Worm (Caenorhabditis elegans): ENCODE data around the gene T26C5.4.

T26C5.4 gene

DNA sequence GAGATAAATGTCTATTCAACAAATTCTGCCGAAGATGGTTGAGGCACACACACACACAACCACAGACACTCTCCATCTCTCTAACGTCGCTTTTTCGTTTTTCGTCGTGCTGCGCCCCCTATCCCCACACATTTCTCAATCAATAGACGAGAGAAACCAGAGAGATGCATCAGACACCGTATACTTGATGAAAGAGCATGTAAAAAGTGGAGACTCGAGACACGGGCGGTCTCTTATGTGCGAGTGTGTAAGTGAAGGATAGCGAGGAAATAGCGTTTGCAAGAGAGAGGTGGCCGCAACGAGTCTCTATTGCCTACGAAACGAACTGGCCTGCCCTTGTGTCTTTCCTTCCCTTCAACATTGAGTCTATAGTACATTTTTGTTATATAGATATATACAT, 32.5 kb upstream of the T26C5.4 start:
- TF ChIP-seq lin-26 (GFP tag; IDR thresholded peaks at IDR 0.05) (peak; percentile 63), F10E7.11 (tag; optimal IDR thresholded peaks at IDR 0.05) (no peak), mxl-1 (tag; optimal IDR thresholded peaks at IDR 0.05) (no peak), B0261.1 (tag; optimal IDR thresholded peaks at IDR 0.05) (no peak), ccch-3 (GFP tag; optimal IDR thresholded peaks at IDR 0.05) (no peak), hmg-20 (GFP tag; IDR thresholded peaks at IDR 0.05) (no peak), C06A6.2 (GFP tag; conservative IDR thresholded peaks at IDR 0.05) (peak; percentile 66), C17E4.6 (GFP tag; IDR thresholded peaks at IDR 0.05) (no peak), K12H6.12 (tag; optimal IDR thresholded peaks at IDR 0.05) (peak; percentile 89), him-1 (tag; optimal IDR thresholded peaks at IDR 0.05) (no peak), Y56A3A.18 (GFP tag; IDR thresholded peaks at IDR 0.05) (0 out of 2 replicates have a peak, but pooled peaks have one; percentile 31), lir-1 (GFP tag; conservative IDR thresholded peaks at IDR 0.05) (0 out of 2 replicates have a peak, but pooled peaks have one; percentile 6), gei-17 (GFP tag; optimal IDR thresholded peaks at IDR 0.05) (peak; percentile 42), pbrm-1 (GFP tag; IDR thresholded peaks at IDR 0.05) (peak; percentile 70; the same call in 1 of the 2 replicates), ztf-28 (GFP tag; IDR thresholded peaks at IDR 0.05) (no peak), hlh-12 (tag; optimal IDR thresholded peaks at IDR 0.05) (no peak), nfyb-1 (GFP tag; IDR thresholded peaks at IDR 0.05) (peak; percentile 91), tbx-9 (tag; optimal IDR thresholded peaks at IDR 0.05; ENCODE audit: borderline replicate concordance) (no peak), fkh-3 (tag; optimal IDR thresholded peaks at IDR 0.05) (no peak), aptf-3 (GFP tag; IDR thresholded peaks at IDR 0.05) (no peak), unc-130 (GFP tag; optimal IDR thresholded peaks at IDR 0.05) (no peak), ZK185.1 (tag; optimal IDR thresholded peaks at IDR 0.05; ENCODE audit: poor library complexity, severe bottlenecking) (peak; percentile 87), Y95B8A.8 (GFP tag; IDR thresholded peaks at IDR 0.05) (peak; percentile 78; the same call in 1 of the 2 replicates), ceh-79 (tag; optimal IDR thresholded peaks at IDR 0.05) (no peak), efl-1 (GFP tag; optimal IDR thresholded peaks at IDR 0.05) (no peak), pha-4 (tag; optimal IDR thresholded peaks at IDR 0.05) (no peak), athp-1 (tag; optimal IDR thresholded peaks at IDR 0.05) (no peak), Y53G8AR.9 (GFP tag; conservative IDR thresholded peaks at IDR 0.05) (peak; percentile 81), hrde-1 (tag; optimal IDR thresholded peaks at IDR 0.05; ENCODE audit: borderline replicate concordance) (no peak), nhr-179 (tag; optimal IDR thresholded peaks at IDR 0.05) (no peak), lsl-1 (GFP tag; optimal IDR thresholded peaks at IDR 0.05) (no peak), ztf-6 (GFP tag; IDR thresholded peaks at IDR 0.05) (0 out of 2 replicates have a peak, but pooled peaks have one; percentile 39), F55B11.4 (tag; optimal IDR thresholded peaks at IDR 0.05; ENCODE audit: borderline replicate concordance, insufficient read depth) (no peak), lag-1 (GFP tag; IDR thresholded peaks at IDR 0.05) (no peak), Y79H2A.3 (GFP tag; conservative IDR thresholded peaks at IDR 0.05) (no peak), F49E8.2 (tag; optimal IDR thresholded peaks at IDR 0.05; ENCODE audit: insufficient read depth) (no peak), tbp1 (GFP tag; optimal IDR thresholded peaks at IDR 0.05) (peak; percentile 63), ztf-25 (GFP tag; IDR thresholded peaks at IDR 0.05) (no peak), dox-1 (GFP tag; IDR thresholded peaks at IDR 0.05) (peak; percentile 89), B0035.1 (tag; optimal IDR thresholded peaks at IDR 0.05) (peak; percentile 56), akir-1 (GFP tag; optimal IDR thresholded peaks at IDR 0.05) (no peak), nhr-80 (tag; optimal IDR thresholded peaks at IDR 0.05) (peak; percentile 98), lsy-27 (tag; optimal IDR thresholded peaks at IDR 0.05; ENCODE audit: borderline replicate concordance, insufficient read depth) (no peak), nhr-90 (tag; optimal IDR thresholded peaks at IDR 0.05) (peak; percentile 50), sdz-38 (tag; optimal IDR thresholded peaks at IDR 0.05) (no peak), ztf-18 (tag; optimal IDR thresholded peaks at IDR 0.05) (peak; percentile 64), let-607 (tag; optimal IDR thresholded peaks at IDR 0.05) (peak; percentile 58 to 62), egl-18 (GFP tag; IDR thresholded peaks at IDR 0.05) (no peak)
